Worm (Caenorhabditis elegans) whole organism, late embryonic: ENCODE results near the gene clec-145.

ENCODE experiments used
- C08G9.2 ChIP-seq: sonication (generic microtip); optimal IDR thresholded peaks from 2 replicates; lab custom pipeline; 2016; ENCODE audit warnings: mild to moderate bottlenecking, missing genetic modification characterization, moderate library complexity, missing compliant biosample characterization
- F13H6.1 ChIP-seq: sonication (generic microtip); optimal IDR thresholded peaks from 2 replicates; lab custom pipeline; 2016; ENCODE audit warnings: missing genetic modification characterization, missing compliant biosample characterization
- K09A11.1 ChIP-seq: sonication (generic microtip); optimal IDR thresholded peaks from 2 replicates; lab custom pipeline; 2017; ENCODE audit warnings: antibody characterized with exemption, mild to moderate bottlenecking, missing genetic modification characterization, missing compliant biosample characterization; ENCODE audit not compliant: insufficient read depth
- ahr-1 ChIP-seq: sonication (generic microtip); optimal IDR thresholded peaks from 2 replicates; lab custom pipeline; 2016; ENCODE audit warnings: missing genetic modification characterization, missing compliant biosample characterization
- ceh-19 ChIP-seq: fragments of 200-800 bp; sonication (Bioruptor generic); optimal IDR thresholded peaks from 2 replicates; lab custom pipeline; 2018; ENCODE audit warnings: mild to moderate bottlenecking, missing genetic modification characterization, missing compliant biosample characterization
- ceh-2 ChIP-seq: sonication (generic microtip); optimal IDR thresholded peaks from 2 replicates; lab custom pipeline; 2016; ENCODE audit warnings: missing genotype, missing genetic modification characterization, missing compliant biosample characterization
- ceh-6 ChIP-seq: fragments of 200-800 bp; sonication (Bioruptor generic); optimal IDR thresholded peaks from 2 replicates; lab custom pipeline; 2018; ENCODE audit warnings: mild to moderate bottlenecking, missing genetic modification characterization, missing compliant biosample characterization
- che-1 ChIP-seq: sonication (generic microtip); optimal IDR thresholded peaks from 2 replicates; lab custom pipeline; 2016; ENCODE audit warnings: mild to moderate bottlenecking, missing genetic modification characterization, missing compliant biosample characterization
- dmd-4 ChIP-seq: sonication (generic microtip); optimal IDR thresholded peaks from 2 replicates; lab custom pipeline; 2016; ENCODE audit warnings: borderline replicate concordance, missing genetic modification characterization, missing compliant biosample characterization
- elt-2 ChIP-seq: sonication (generic microtip); optimal IDR thresholded peaks from 2 replicates; lab custom pipeline; 2016; ENCODE audit warnings: missing genetic modification reagents, missing genetic modification characterization, missing compliant biosample characterization
- fax-1 ChIP-seq: sonication (generic microtip); optimal IDR thresholded peaks from 2 replicates; lab custom pipeline; 2016; ENCODE audit warnings: missing genotype, missing genetic modification characterization, missing compliant biosample characterization
- fkh-6 ChIP-seq: sonication (generic microtip); optimal IDR thresholded peaks from 2 replicates; lab custom pipeline; 2016; ENCODE audit warnings: missing genetic modification characterization, missing compliant biosample characterization
- hlh-13 ChIP-seq: fragments of 200-800 bp; sonication (Bioruptor generic); optimal IDR thresholded peaks from 2 replicates; lab custom pipeline; 2018; ENCODE audit warnings: mild to moderate bottlenecking, missing genetic modification characterization, missing compliant biosample characterization
- hlh-15 ChIP-seq: sonication (generic microtip); optimal IDR thresholded peaks from 2 replicates; lab custom pipeline; 2016; ENCODE audit warnings: missing genetic modification characterization, missing compliant biosample characterization
- hlh-30 ChIP-seq: sonication (generic microtip); optimal IDR thresholded peaks from 2 replicates; lab custom pipeline; 2017; ENCODE audit warnings: antibody characterized with exemption, missing genetic modification characterization, missing compliant biosample characterization; ENCODE audit not compliant: insufficient read depth
- hlh-6 ChIP-seq: sonication (generic microtip); optimal IDR thresholded peaks from 2 replicates; lab custom pipeline; 2016; ENCODE audit warnings: missing genotype, missing genetic modification characterization, missing compliant biosample characterization
- hlh-8 ChIP-seq: sonication (generic microtip); optimal IDR thresholded peaks from 2 replicates; lab custom pipeline; 2016; ENCODE audit warnings: missing genotype, missing genetic modification characterization, missing compliant biosample characterization
- lin-11 ChIP-seq: fragments of 200-800 bp; sonication (Bioruptor generic); optimal IDR thresholded peaks from 2 replicates; lab custom pipeline; 2018; ENCODE audit warnings: mild to moderate bottlenecking, missing genetic modification characterization, missing compliant biosample characterization
- nfya-1 ChIP-seq: sonication (generic microtip); optimal IDR thresholded peaks from 2 replicates; lab custom pipeline; 2017; ENCODE audit warnings: missing genetic modification characterization, mild to moderate bottlenecking, missing compliant biosample characterization, antibody characterized with exemption, moderate library complexity
- nhr-11 ChIP-seq: fragments of 150-350 bp; optimal IDR thresholded peaks from 2 replicates; lab custom pipeline; 2014; ENCODE audit warnings: missing biosample characterization, missing genetic modification characterization
- nhr-232 ChIP-seq: sonication (generic microtip); optimal IDR thresholded peaks from 2 replicates; lab custom pipeline; 2016; ENCODE audit warnings: missing genetic modification characterization, missing compliant biosample characterization
- pat-9 ChIP-seq: fragments of 200-800 bp; sonication (Bioruptor generic); optimal IDR thresholded peaks from 2 replicates; lab custom pipeline; 2018; ENCODE audit warnings: mild to moderate bottlenecking, missing genetic modification characterization, moderate library complexity, missing compliant biosample characterization
- pax-1 ChIP-seq: fragments of 150-350 bp; optimal IDR thresholded peaks from 2 replicates; lab custom pipeline; 2014; ENCODE audit warnings: missing biosample characterization, missing genetic modification characterization
- pha-4 ChIP-seq: fragments of 150-350 bp; optimal IDR thresholded peaks from 2 replicates; lab custom pipeline; 2018; ENCODE audit warnings: missing biosample characterization, missing genetic modification reagents, missing genetic modification characterization
- ref-2 ChIP-seq: sonication (generic microtip); optimal IDR thresholded peaks from 2 replicates; lab custom pipeline; 2016; ENCODE audit warnings: missing genetic modification characterization, missing compliant biosample characterization
- rnt-1 ChIP-seq: sonication (generic microtip); optimal IDR thresholded peaks from 2 replicates; lab custom pipeline; 2016; ENCODE audit warnings: missing genetic modification characterization, missing compliant biosample characterization
- sdc-2 ChIP-seq: sonication (generic microtip); optimal IDR thresholded peaks from 2 replicates; lab custom pipeline; 2016; ENCODE audit warnings: missing genotype, missing genetic modification characterization, missing compliant biosample characterization
- sox-4 ChIP-seq: sonication (generic microtip); optimal IDR thresholded peaks from 2 replicates; lab custom pipeline; 2017; ENCODE audit warnings: mild to moderate bottlenecking, missing genetic modification characterization, inconsistent platforms, missing compliant biosample characterization
- syd-9 ChIP-seq: sonication (generic microtip); optimal IDR thresholded peaks from 2 replicates; lab custom pipeline; 2016; ENCODE audit warnings: mild to moderate bottlenecking, missing genetic modification characterization, moderate library complexity, missing compliant biosample characterization
- tbx-2 ChIP-seq: sonication (generic microtip); optimal IDR thresholded peaks from 2 replicates; lab custom pipeline; 2016; ENCODE audit warnings: missing genetic modification characterization, missing compliant biosample characterization
- ttx-3 ChIP-seq: sonication (generic microtip); optimal IDR thresholded peaks from 2 replicates; lab custom pipeline; 2016; ENCODE audit warnings: missing genetic modification reagents, missing genetic modification characterization, missing compliant biosample characterization
- unc-3 ChIP-seq, 2 experiments: fragments of 200-800 bp in 1 of 2; sonication (Bioruptor generic) in 1 of 2; sonication (generic microtip) in 1 of 2; conservative IDR thresholded peaks in 1 of 2; optimal IDR thresholded peaks in 1 of 2; 2 replicates each; pipeline versions ENCODE4 v1.3.6 to Lab custom; 2016 to 2022; ENCODE audit warnings: missing compliant biosample characterization in 2 of 2, missing genetic modification characterization in 2 of 2, missing genetic modification reagents in 1 of 2
- unc-42 ChIP-seq: sonication (generic microtip); optimal IDR thresholded peaks from 2 replicates; lab custom pipeline; 2016; ENCODE audit warnings: missing genotype, missing genetic modification characterization, missing compliant biosample characterization
- unc-86 ChIP-seq: sonication (generic microtip); optimal IDR thresholded peaks from 2 replicates; lab custom pipeline; 2016; ENCODE audit warnings: missing genetic modification characterization, missing compliant biosample characterization
- ztf-16 ChIP-seq: sonication (generic microtip); optimal IDR thresholded peaks from 2 replicates; lab custom pipeline; 2017; ENCODE audit warnings: missing genetic modification characterization, missing compliant biosample characterization

The clec-145 gene

DNA sequence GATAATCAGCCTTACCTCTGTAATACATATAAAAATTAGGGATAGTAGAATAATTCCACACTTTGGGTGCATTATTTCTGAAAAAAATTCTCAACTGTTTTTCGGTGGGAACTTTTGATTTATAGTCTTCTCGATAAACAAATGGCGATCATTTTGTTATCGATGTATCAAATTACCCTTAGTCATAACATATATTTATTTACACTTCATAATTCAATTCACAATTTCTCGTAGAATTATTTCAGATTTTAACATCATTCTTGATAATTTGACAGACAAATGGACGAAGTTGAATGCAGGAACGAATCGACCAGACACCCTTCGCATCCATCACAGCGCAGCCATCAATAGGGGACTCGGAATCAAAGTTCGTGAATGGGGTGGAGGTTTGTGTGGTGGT is at the start of gene clec-145:
TSS of gene clec-145 (minus strand) at position 101 of the 400 bp plus-strand sequence.
- TF ChIP-seq unc-86 (tag; lab: Kevin White, UChicago) = no peak
- no peak for TF ChIP-seq pat-9 (tag; lab: Kevin White, UChicago)
- no peak for TF ChIP-seq fkh-6
- TF ChIP-seq nhr-232 (tag; lab: Kevin White, UChicago) = no peak
- no peak for TF ChIP-seq hlh-15 (tag; lab: Kevin White, UChicago)
- no peak for TF ChIP-seq ztf-16
- TF ChIP-seq che-1 (tag; lab: Kevin White, UChicago) = no peak
- TF ChIP-seq rnt-1 (tag; lab: Kevin White, UChicago) = no peak
- TF ChIP-seq fax-1 (tag; lab: Kevin White, UChicago) = no peak
- no peak for TF ChIP-seq lin-11 (tag; lab: Kevin White, UChicago)
- TF ChIP-seq sox-4 (tag; lab: Kevin White, UChicago) = no peak
- TF ChIP-seq F13H6.1 = no peak
- no peak for TF ChIP-seq hlh-30 (tag; lab: Kevin White, UChicago)
- no peak for TF ChIP-seq C08G9.2
- TF ChIP-seq pax-1 (tag; lab: Kevin White, UChicago) = no peak
- no peak for TF ChIP-seq nfya-1
- TF ChIP-seq hlh-13 (GFP tag; lab: Kevin White, UChicago) = no peak
- TF ChIP-seq sdc-2 (tag; lab: Kevin White, UChicago) = no peak

DNA sequence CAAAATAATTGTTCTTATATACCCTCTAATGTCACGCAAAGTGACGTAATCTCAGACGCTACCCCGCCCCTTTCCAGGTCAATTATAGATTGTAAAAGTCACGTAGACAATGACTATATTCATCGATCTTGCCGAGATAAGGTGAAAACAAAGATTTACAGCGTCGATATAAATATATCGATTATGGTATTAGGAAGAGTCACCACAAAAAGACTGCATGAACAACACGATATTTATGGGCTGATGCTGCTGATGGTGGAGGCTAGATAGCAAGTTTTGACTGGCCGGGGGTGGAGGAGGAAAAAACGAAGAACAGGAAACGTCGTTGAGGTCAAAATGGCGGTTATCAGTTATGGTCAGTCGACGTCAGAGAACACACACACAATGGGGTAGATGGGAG is 48.2 kb upstream of the clec-145 start:
- TF ChIP-seq elt-2 (tag; lab: Kevin White, UChicago) = peak; percentile 71
- no peak for TF ChIP-seq unc-3 (GFP tag; conservative IDR thresholded peaks at IDR 0.05; lab: Robert Waterston, UW)
- TF ChIP-seq unc-3 (tag; optimal IDR thresholded peaks at IDR 0.05; lab: Kevin White, UChicago) = no peak

DNA sequence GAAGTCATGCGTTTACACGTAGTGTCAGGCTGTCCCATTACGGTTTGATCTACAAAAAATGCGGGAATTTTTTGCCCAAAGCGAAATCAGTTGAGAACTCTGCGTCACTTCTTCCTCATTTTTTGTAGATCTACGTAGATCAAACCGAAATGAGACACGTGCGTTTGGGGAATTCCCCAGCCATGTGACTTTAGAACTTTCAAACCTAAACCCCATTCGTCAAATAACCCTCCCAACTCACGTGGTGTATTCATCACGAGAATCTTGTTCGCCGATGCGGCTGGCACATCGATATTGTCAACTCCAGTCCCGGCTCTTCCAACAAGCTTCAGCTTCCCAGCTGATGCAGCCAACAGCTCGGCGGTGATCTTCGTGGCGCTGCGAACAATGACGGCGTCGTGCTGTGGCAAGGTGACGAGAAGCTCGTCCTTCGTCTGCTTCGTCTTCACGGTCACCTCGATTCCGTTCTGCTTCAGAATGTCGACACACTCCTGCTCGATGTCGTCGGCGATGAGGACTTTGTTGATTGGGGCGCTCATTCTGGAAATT is 47.7 kb upstream of the clec-145 start, which contains the start of gene phdh-1:
TSS of gene phdh-1 (minus strand) at position 540 of the 549 bp plus-strand sequence.
- TF ChIP-seq nhr-11 (tag; lab: Kevin White, UChicago) (no peak), ceh-19 (no peak), rnt-1 (tag; lab: Kevin White, UChicago) (no peak), ttx-3 (no peak), pax-1 (tag; lab: Kevin White, UChicago) (no peak), F13H6.1 (no peak), ref-2 (tag; lab: Kevin White, UChicago) (no peak), pha-4 (tag; lab: Kevin White, UChicago) (no peak)
- TF ChIP-seq, all 69 proteins: peak for 0

DNA sequence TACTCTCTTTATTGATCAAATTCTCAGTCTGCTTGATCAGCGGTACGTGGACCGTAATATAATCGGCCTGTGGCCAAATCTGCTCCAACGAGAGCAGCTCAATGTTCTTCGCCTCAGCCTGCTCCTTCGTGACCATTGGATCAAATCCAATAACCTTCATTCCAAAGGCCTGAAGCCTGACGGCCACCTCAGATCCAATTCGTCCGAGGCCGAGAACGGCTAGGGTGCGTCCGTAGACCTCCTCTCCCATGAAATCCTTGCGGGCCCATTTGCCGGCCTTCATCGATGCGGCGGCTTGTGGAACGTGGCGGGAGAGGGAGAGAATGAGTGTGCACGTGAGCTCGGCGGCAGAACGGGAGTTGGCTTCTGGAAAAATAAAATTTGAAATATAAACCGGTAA is 47.1 kb upstream of the clec-145 start:
- no peak for TF ChIP-seq tbx-2 (tag; lab: Kevin White, UChicago)

DNA sequence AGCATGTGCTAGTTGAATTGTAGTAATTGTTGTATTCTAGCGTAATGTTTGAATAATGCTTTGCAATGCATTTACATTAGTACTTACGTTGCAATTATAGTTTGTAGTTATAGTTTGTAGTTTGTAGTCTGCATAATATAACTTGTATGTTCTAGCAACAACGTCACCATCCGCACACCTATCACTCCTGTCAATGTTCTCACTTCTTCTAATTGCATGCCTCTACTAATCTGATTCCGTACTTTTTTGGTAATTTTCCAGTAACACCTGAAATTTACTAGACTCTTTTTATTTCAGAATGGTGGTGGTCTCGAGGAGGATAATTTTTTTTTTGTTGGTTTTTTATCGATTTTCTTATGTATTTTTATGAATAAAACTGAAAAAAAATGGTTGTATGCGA is 46.2 kb upstream of the clec-145 start:
- no peak for TF ChIP-seq ahr-1 (tag; lab: Kevin White, UChicago)
- TF ChIP-seq, all 69 proteins: peak for 0

DNA sequence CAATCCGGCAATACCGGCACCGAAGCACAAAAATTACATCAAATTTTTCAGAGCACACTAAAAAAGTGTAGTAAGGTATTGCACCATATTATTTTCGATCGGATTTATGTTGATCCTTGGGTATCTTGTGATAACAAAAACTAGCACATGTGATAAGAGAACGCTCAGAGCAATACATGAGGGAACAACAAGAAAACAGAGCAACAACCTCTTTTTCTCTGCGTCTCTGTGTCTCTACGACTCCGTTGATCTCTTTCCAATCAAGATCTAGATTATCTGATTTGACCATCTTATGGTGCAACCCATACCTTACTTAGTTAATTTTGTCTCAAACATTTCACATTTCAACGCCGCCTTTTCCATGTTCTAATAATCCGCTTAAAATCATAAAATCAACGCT is 41.9 kb upstream of the clec-145 start, which contains the start of gene tag-10:
TSS of gene tag-10 (plus strand) at position 347 of the 400 bp plus-strand sequence.
- TF ChIP-seq unc-42 (tag; lab: Kevin White, UChicago) (no peak), hlh-8 (tag; lab: Kevin White, UChicago) (no peak), ztf-16 (no peak)

DNA sequence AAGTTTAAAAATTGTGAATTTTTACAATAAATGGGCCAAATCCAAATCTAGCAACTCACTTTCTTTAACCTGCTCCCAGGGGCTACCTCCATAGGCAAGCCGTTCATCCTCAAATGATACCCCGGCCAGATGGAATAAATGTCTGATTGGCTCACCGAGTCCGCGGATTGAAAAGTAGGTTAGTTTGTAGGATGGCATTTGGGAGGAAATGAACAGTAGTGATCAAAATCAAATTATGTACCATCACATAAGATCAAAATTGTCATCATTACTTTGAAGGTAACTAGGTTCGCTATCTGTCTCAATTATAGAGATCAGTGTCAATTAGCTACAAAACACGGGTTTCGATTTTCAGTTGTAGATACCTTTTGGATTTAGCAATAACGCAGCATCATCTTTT is 40.3 kb upstream of the clec-145 start, which contains the start of the genes gst-17 and gst-18:
TSS of gene gst-17 (minus strand) at position 101 of the 400 bp plus-strand sequence.
TSS of gene gst-18 (minus strand) at position 198 of the 400 bp plus-strand sequence.
- TF ChIP-seq C08G9.2 (no peak), pat-9 (tag; lab: Kevin White, UChicago) (no peak), ref-2 (tag; lab: Kevin White, UChicago) (no peak), dmd-4 (tag; lab: Kevin White, UChicago) (no peak), fax-1 (tag; lab: Kevin White, UChicago) (no peak), K09A11.1 (tag; lab: Kevin White, UChicago) (no peak), sox-4 (tag; lab: Kevin White, UChicago) (no peak), ceh-6 (GFP tag; lab: Kevin White, UChicago) (no peak), rnt-1 (tag; lab: Kevin White, UChicago) (no peak), syd-9 (no peak), F13H6.1 (no peak), hlh-6 (tag; lab: Kevin White, UChicago) (no peak), ceh-2 (tag; lab: Kevin White, UChicago) (no peak), ztf-16 (no peak), hlh-13 (GFP tag; lab: Kevin White, UChicago) (no peak), nhr-232 (tag; lab: Kevin White, UChicago) (no peak), lin-11 (tag; lab: Kevin White, UChicago) (no peak)
